Worm (Caenorhabditis elegans) whole organism, L1 larva: ENCODE data around the gene ceh-31.

Source experiments
- C16A3.4 ChIP-seq: fragments of 150-350 bp; optimal IDR thresholded peaks from 2 replicates; lab custom pipeline; 2014; ENCODE audit warnings: missing biosample characterization, missing genetic modification characterization
- Y116A8C.19 ChIP-seq: sonication (generic microtip); optimal IDR thresholded peaks from 2 replicates; lab custom pipeline; 2016; ENCODE audit warnings: missing compliant biosample characterization, missing genetic modification characterization, borderline replicate concordance
- aha-1 ChIP-seq: fragments of 150-350 bp; optimal IDR thresholded peaks from 2 replicates; lab custom pipeline; 2014; ENCODE audit warnings: missing biosample characterization, missing genetic modification characterization
- alr-1 ChIP-seq: fragments of 200-800 bp; sonication (Bioruptor generic); optimal IDR thresholded peaks from 2 replicates; lab custom pipeline; 2018; ENCODE audit warnings: borderline replicate concordance, mild to moderate bottlenecking, missing genetic modification characterization, missing compliant biosample characterization
- ama-1 ChIP-seq: fragments of 150-350 bp; optimal IDR thresholded peaks from 2 replicates; lab custom pipeline; 2014
- ceh-82 ChIP-seq, 3 experiments: fragments of 150-350 bp in 1 of 3; sonication (generic microtip) in 2 of 3; optimal IDR thresholded peaks; 2 replicates each; lab custom pipeline; 2014 to 2017; ENCODE audit warnings: missing biosample characterization in 3 of 3, missing genetic modification characterization in 3 of 3
- ces-1 ChIP-seq: fragments of 150-350 bp; optimal IDR thresholded peaks from 2 replicates; lab custom pipeline; 2014; ENCODE audit warnings: missing biosample characterization, missing genetic modification reagents, missing genetic modification characterization
- dsc-1 ChIP-seq: sonication (generic microtip); optimal IDR thresholded peaks from 2 replicates; lab custom pipeline; 2016; ENCODE audit warnings: mild to moderate bottlenecking, missing genetic modification characterization, missing compliant biosample characterization
- efl-1 ChIP-seq, 4 experiments: fragments of 150-350 bp; optimal IDR thresholded peaks in 3 of 4; peaks in 1 of 4; 1 replicate in 1 of 4; 2 replicates in 3 of 4; lab custom pipeline; 2014; ENCODE audit warnings: missing biosample characterization in 2 of 4, missing genetic modification characterization in 2 of 4, missing genetic modification reagents in 2 of 4
- egl-13 ChIP-seq: sonication (generic microtip); optimal IDR thresholded peaks from 2 replicates; lab custom pipeline; 2016; ENCODE audit warnings: missing genotype, missing genetic modification reagents, missing genetic modification characterization, missing compliant biosample characterization
- elt-2 ChIP-seq: sonication (generic microtip); optimal IDR thresholded peaks from 2 replicates; lab custom pipeline; 2016; ENCODE audit warnings: missing genetic modification characterization, mild to moderate bottlenecking, inconsistent platforms, missing compliant biosample characterization, missing genetic modification reagents
- elt-3 ChIP-seq, 6 experiments: fragments of 150-350 bp in 1 of 6; sonication (generic microtip); optimal IDR thresholded peaks; 2 replicates each; lab custom pipeline; 2017 to 2018; ENCODE audit warnings: missing biosample characterization in 6 of 6, missing genetic modification characterization in 6 of 6, inconsistent platforms in 1 of 6
- fkh-4 ChIP-seq: sonication (generic microtip); optimal IDR thresholded peaks from 2 replicates; lab custom pipeline; 2016; ENCODE audit warnings: missing compliant biosample characterization, missing genetic modification characterization, borderline replicate concordance
- fos-1 ChIP-seq: fragments of 150-350 bp; optimal IDR thresholded peaks from 2 replicates; lab custom pipeline; 2014; ENCODE audit warnings: missing biosample characterization, missing genetic modification characterization
- grh-1 ChIP-seq: fragments of 200-800 bp; sonication (Bioruptor generic); IDR thresholded peaks from 2 replicates; pipeline ENCODE4 v1.3.6; 2022; ENCODE audit warnings: missing genetic modification reagents, missing genetic modification characterization, missing compliant biosample characterization
- hlh-17 ChIP-seq: fragments of 200-800 bp; sonication (Bioruptor generic); optimal IDR thresholded peaks from 2 replicates; lab custom pipeline; 2018; ENCODE audit warnings: missing genetic modification characterization, mild to moderate bottlenecking, missing compliant biosample characterization, moderate library complexity, borderline replicate concordance
- hlh-4 ChIP-seq: sonication (generic microtip); optimal IDR thresholded peaks from 2 replicates; lab custom pipeline; 2016; ENCODE audit warnings: mild to moderate bottlenecking, missing genetic modification characterization, missing compliant biosample characterization
- hpl-2 ChIP-seq: fragments of 150-350 bp; optimal IDR thresholded peaks from 2 replicates; lab custom pipeline; 2014; ENCODE audit warnings: missing biosample characterization, missing genetic modification reagents, missing genetic modification characterization
- isw-1 ChIP-seq: fragments of 200-800 bp; sonication (Bioruptor generic); IDR thresholded peaks from 2 replicates; pipeline ENCODE4 v1.3.6; 2022; ENCODE audit warnings: missing genetic modification characterization, missing compliant biosample characterization
- jun-1 ChIP-seq: fragments of 150-350 bp; optimal IDR thresholded peaks from 2 replicates; lab custom pipeline; 2014; ENCODE audit warnings: missing biosample characterization, missing genetic modification reagents, missing genetic modification characterization
- lin-14 ChIP-seq: fragments of 200-800 bp; sonication (Bioruptor generic); optimal IDR thresholded peaks from 2 replicates; lab custom pipeline; 2018; ENCODE audit warnings: mild to moderate bottlenecking, missing genetic modification characterization, moderate library complexity, missing compliant biosample characterization
- lin-35 ChIP-seq, 2 experiments: fragments of 150-350 bp; optimal IDR thresholded peaks; 2 replicates each; lab custom pipeline; 2014; ENCODE audit warnings: missing biosample characterization in 2 of 2, missing genetic modification characterization in 2 of 2, missing genetic modification reagents in 2 of 2
- lin-39 ChIP-seq: fragments of 150-350 bp; optimal IDR thresholded peaks from 2 replicates; lab custom pipeline; 2014; ENCODE audit warnings: missing biosample characterization, missing genetic modification reagents, missing genetic modification characterization
- mef-2 ChIP-seq: fragments of 150-350 bp; optimal IDR thresholded peaks from 2 replicates; lab custom pipeline; 2014; ENCODE audit warnings: missing biosample characterization, missing genetic modification characterization
- nhr-11 ChIP-seq: fragments of 150-350 bp; optimal IDR thresholded peaks from 2 replicates; lab custom pipeline; 2014; ENCODE audit warnings: missing biosample characterization, missing genetic modification characterization
- nhr-12 ChIP-seq: sonication (generic microtip); optimal IDR thresholded peaks from 2 replicates; lab custom pipeline; 2017; ENCODE audit warnings: missing biosample characterization, missing genetic modification characterization
- nhr-20 ChIP-seq: sonication (generic microtip); optimal IDR thresholded peaks from 2 replicates; lab custom pipeline; 2016; ENCODE audit warnings: mild to moderate bottlenecking, missing genetic modification characterization, missing compliant biosample characterization
- nhr-47 ChIP-seq: sonication (generic microtip); optimal IDR thresholded peaks from 2 replicates; lab custom pipeline; 2016; ENCODE audit warnings: mild to moderate bottlenecking, missing genetic modification characterization, moderate library complexity, missing compliant biosample characterization
- nhr-76 ChIP-seq: sonication (generic microtip); optimal IDR thresholded peaks from 2 replicates; lab custom pipeline; 2017; ENCODE audit warnings: missing biosample characterization, missing genetic modification characterization
- nhr-77 ChIP-seq: fragments of 150-350 bp; optimal IDR thresholded peaks from 2 replicates; lab custom pipeline; 2014; ENCODE audit warnings: missing biosample characterization, missing genetic modification characterization
- nhr-85 ChIP-seq: sonication (generic microtip); peaks from one replicate; lab custom pipeline; 2016; ENCODE audit warnings: missing genetic modification characterization, inconsistent platforms, missing compliant biosample characterization
- nhr-90 ChIP-seq: sonication (generic microtip); optimal IDR thresholded peaks from 2 replicates; lab custom pipeline; 2016; ENCODE audit warnings: mild to moderate bottlenecking, missing genetic modification characterization, missing compliant biosample characterization; ENCODE audit not compliant: poor library complexity
- pag-3 ChIP-seq: sonication (generic microtip); optimal IDR thresholded peaks from 2 replicates; lab custom pipeline; 2017; ENCODE audit warnings: missing genetic modification characterization, mild to moderate bottlenecking, missing compliant biosample characterization, antibody characterized with exemption, borderline replicate concordance; ENCODE audit not compliant: insufficient read depth
- pax-3 ChIP-seq: fragments of 200-800 bp; sonication (Bioruptor generic); optimal IDR thresholded peaks from 2 replicates; lab custom pipeline; 2018; ENCODE audit warnings: mild to moderate bottlenecking, missing genetic modification characterization, moderate library complexity, missing compliant biosample characterization
- rnt-1 ChIP-seq: sonication (generic microtip); optimal IDR thresholded peaks from 2 replicates; lab custom pipeline; 2016; ENCODE audit warnings: mild to moderate bottlenecking, missing genetic modification characterization, moderate library complexity, missing compliant biosample characterization
- skn-1 ChIP-seq: fragments of 150-350 bp; optimal IDR thresholded peaks from 2 replicates; lab custom pipeline; 2014; ENCODE audit warnings: missing biosample characterization, missing genetic modification characterization
- snu-23 ChIP-seq: sonication (generic microtip); optimal IDR thresholded peaks from 2 replicates; lab custom pipeline; 2016; ENCODE audit warnings: missing genetic modification characterization, missing compliant biosample characterization
- tbx-2 ChIP-seq: sonication (generic microtip); optimal IDR thresholded peaks from 2 replicates; lab custom pipeline; 2016; ENCODE audit warnings: missing genetic modification characterization, missing compliant biosample characterization
- tlp-1 ChIP-seq: fragments of 150-350 bp; optimal IDR thresholded peaks from 2 replicates; lab custom pipeline; 2014; ENCODE audit warnings: missing biosample characterization, missing genetic modification characterization
- unc-30 ChIP-seq: sonication (generic microtip); optimal IDR thresholded peaks from 2 replicates; lab custom pipeline; 2017; ENCODE audit warnings: missing biosample characterization, missing genetic modification characterization
- unc-62 ChIP-seq: fragments of 150-350 bp; optimal IDR thresholded peaks from 2 replicates; lab custom pipeline; 2014; ENCODE audit warnings: missing biosample characterization, missing genetic modification reagents, missing genetic modification characterization
- ztf-11 ChIP-seq, 2 experiments: sonication (generic microtip); optimal IDR thresholded peaks; 2 replicates each; lab custom pipeline; 2016 to 2017; ENCODE audit warnings: missing genetic modification characterization in 2 of 2, missing biosample characterization in 1 of 2, missing compliant biosample characterization in 1 of 2
- ztf-4 ChIP-seq: fragments of 150-350 bp; optimal IDR thresholded peaks from 2 replicates; lab custom pipeline; 2014; ENCODE audit warnings: missing biosample characterization, missing genetic modification characterization

ceh-31 gene

ce11 chrX:3047224-3047623, 23.0 kb downstream of the ceh-31 start:
- TF ChIP-seq nhr-85 (tag; lab: Kevin White, UChicago) = peak; percentile 31
- no peak for TF ChIP-seq pax-3 (tag; lab: Kevin White, UChicago)

ce11 chrX:3045466-3045865, 24.8 kb downstream of the ceh-31 start, which contains the start of gene cnnm-3:
Gene cnnm-3, minus strand, starts transcription at chrX:3045847.
- TF ChIP-seq nhr-47 (tag; lab: Kevin White, UChicago) (no peak), elt-2 (tag; lab: Kevin White, UChicago) (no peak), nhr-12 (no peak), lin-35 (GFP tag; optimal IDR thresholded peaks at IDR 0.05; lab: Kevin White, UChicago) (no peak)

ce11 chrX:3040609-3041008, 29.6 kb downstream of the ceh-31 start:
- TF ChIP-seq efl-1 (optimal IDR thresholded peaks at IDR 0.05; lab: Kevin White, UChicago) (no peak), efl-1 (GFP tag; optimal IDR thresholded peaks at IDR 0.05 in 1 of 2; lab: Kevin White, UChicago) (peak in 1 of 2 experiments; percentile 72), rnt-1 (tag; lab: Kevin White, UChicago) (peak; percentile 6), lin-14 (GFP tag; lab: Kevin White, UChicago) (peak; percentile 62), unc-62 (GFP tag; lab: Kevin White, UChicago) (no peak)

- no peak for TF ChIP-seq egl-13
- TF ChIP-seq lin-14 (GFP tag; lab: Kevin White, UChicago) = peak; percentile 20
- TF ChIP-seq ces-1 (GFP tag; lab: Kevin White, UChicago) = peak; percentile 15
- no peak for TF ChIP-seq ceh-82 (tag; optimal IDR thresholded peaks at IDR 0.05; lab: Kevin White, UChicago)
Observed at ce11 chrX:3040021-3040420, 30.2 kb downstream of the ceh-31 start.

ce11 chrX:3035972-3036379, 34.2 kb downstream of the ceh-31 start:
- TF ChIP-seq lin-39 (peak; percentile 87), alr-1 (no peak), unc-30 (no peak), rnt-1 (tag; lab: Kevin White, UChicago) (peak; percentile 90), nhr-20 (tag; lab: Kevin White, UChicago) (peak; percentile 94), nhr-85 (tag; lab: Kevin White, UChicago) (peak; percentile 92), aha-1 (tag; lab: Kevin White, UChicago) (no peak), ztf-4 (tag; lab: Kevin White, UChicago) (peak; percentile 83), Y116A8C.19 (tag; lab: Kevin White, UChicago) (no peak), lin-35 (GFP tag; optimal IDR thresholded peaks at IDR 0.05; lab: Kevin White, UChicago) (peak; percentile 64 to 84), fkh-4 (peak; percentile 66), hpl-2 (GFP tag; lab: Kevin White, UChicago) (peak; percentile 80), jun-1 (tag; lab: Kevin White, UChicago) (peak; percentile 90), nhr-90 (tag; lab: Kevin White, UChicago) (peak; percentile 94), elt-2 (tag; lab: Kevin White, UChicago) (peak; percentile 84), nhr-76 (tag; lab: Kevin White, UChicago) (peak; percentile 72), isw-1 (GFP tag; lab: Robert Waterston, UW) (peak; percentile 74), dsc-1 (peak; percentile 98), tlp-1 (tag; lab: Kevin White, UChicago) (no peak), skn-1 (tag; lab: Kevin White, UChicago) (peak; percentile 79), mef-2 (tag; lab: Kevin White, UChicago) (peak; percentile 41), nhr-77 (tag; lab: Kevin White, UChicago) (peak; percentile 93), grh-1 (GFP tag; lab: Robert Waterston, UW) (peak; percentile 83), snu-23 (peak; percentile 98), pag-3 (tag; lab: Kevin White, UChicago) (no peak), hlh-4 (tag; lab: Kevin White, UChicago) (no peak), fos-1 (tag; lab: Kevin White, UChicago) (peak; percentile 88), nhr-11 (peak; percentile 64), tbx-2 (tag; lab: Kevin White, UChicago) (peak; percentile 92), ztf-11 (tag; optimal IDR thresholded peaks at IDR 0.05; lab: Kevin White, UChicago) (peak; percentile 64 to 76), hlh-17 (GFP tag; lab: Kevin White, UChicago) (no peak), C16A3.4 (tag; lab: Kevin White, UChicago) (peak; percentile 90), elt-3 (tag; optimal IDR thresholded peaks at IDR 0.05; lab: Kevin White, UChicago) (peak in 3 of 6 experiments; percentile 14 to 94 (median 51)), ama-1 (peak; percentile 55)
